Fruit fly (Drosophila melanogaster) whole organism, pupa: Measurements from ENCODE around the gene CG16711.
A peak's percentile ranks its signal among the peaks of the same experiment; 100 is the strongest.

Source experiments
- CG10348 ChIP-seq: fragments of 200-800 bp; sonication (Bioruptor generic); IDR thresholded peaks from 2 replicates; pipeline ENCODE4 v1.3.6; 2022; ENCODE audit warnings: missing biosample characterization, missing genetic modification characterization
- CG12605 ChIP-seq: fragments of 200-800 bp; sonication (Bioruptor generic); IDR thresholded peaks from 2 replicates; pipeline ENCODE4 v1.3.6; 2022; ENCODE audit warnings: missing biosample characterization, missing genetic modification characterization
- CG13204 ChIP-seq: fragments of 200-800 bp; sonication (Bioruptor generic); optimal IDR thresholded peaks from 2 replicates; lab custom pipeline; 2018; ENCODE audit warnings: missing biosample characterization, mild to moderate bottlenecking, missing genetic modification characterization, moderate library complexity
- CG14655 ChIP-seq: fragments of 200-800 bp; sonication (Bioruptor generic); optimal IDR thresholded peaks from 3 replicates; lab custom pipeline; 2017; ENCODE audit warnings: mild to moderate bottlenecking, missing biosample characterization, missing genetic modification reagents, missing genetic modification characterization
- CG15710 ChIP-seq: fragments of 200-800 bp; sonication (Bioruptor generic); optimal IDR thresholded peaks from 2 replicates; lab custom pipeline; 2018; ENCODE audit warnings: missing biosample characterization, mild to moderate bottlenecking, missing genetic modification characterization, moderate library complexity
- CG17806 ChIP-seq: fragments of 200-800 bp; sonication (Bioruptor generic); optimal IDR thresholded peaks from 2 replicates; lab custom pipeline; 2018; ENCODE audit warnings: missing biosample characterization, mild to moderate bottlenecking, missing genetic modification characterization, moderate library complexity
- CG32121 ChIP-seq: fragments of 200-800 bp; sonication (Bioruptor generic); IDR thresholded peaks from 2 replicates; pipeline ENCODE4 v1.3.6; 2022; ENCODE audit warnings: missing biosample characterization, missing genetic modification characterization
- CG34367 ChIP-seq: fragments of 200-800 bp; sonication (Bioruptor generic); optimal IDR thresholded peaks from 2 replicates; lab custom pipeline; 2018; ENCODE audit warnings: missing biosample characterization, mild to moderate bottlenecking, missing genetic modification characterization
- CG4496 ChIP-seq: fragments of 200-800 bp; sonication (Bioruptor generic); IDR thresholded peaks from 3 replicates; pipeline ENCODE4 v1.3.6; 2022; ENCODE audit warnings: missing biosample characterization, missing genetic modification characterization
- CG8159 ChIP-seq: fragments of 200-800 bp; sonication (Bioruptor generic); optimal IDR thresholded peaks from 3 replicates; lab custom pipeline; 2018; ENCODE audit warnings: missing biosample characterization, mild to moderate bottlenecking, missing genetic modification characterization, moderate library complexity
- CG8301 ChIP-seq: fragments of 200-800 bp; sonication (Bioruptor generic); optimal IDR thresholded peaks from 2 replicates; lab custom pipeline; 2018; ENCODE audit warnings: missing biosample characterization, mild to moderate bottlenecking, missing genetic modification characterization
- CG9948 ChIP-seq: fragments of 200-800 bp; sonication (Bioruptor generic); optimal IDR thresholded peaks from 2 replicates; lab custom pipeline; 2018; ENCODE audit warnings: missing biosample characterization, mild to moderate bottlenecking, missing genetic modification characterization, moderate library complexity
- D1 ChIP-seq: fragments of 200-800 bp; sonication (Bioruptor generic); optimal IDR thresholded peaks from 2 replicates; lab custom pipeline; 2018; ENCODE audit warnings: missing biosample characterization, mild to moderate bottlenecking, missing genetic modification characterization, moderate library complexity
- EcR ChIP-seq: fragments of 200-800 bp; sonication (Bioruptor generic); optimal IDR thresholded peaks from 3 replicates; lab custom pipeline; 2019; ENCODE audit warnings: missing biosample characterization, missing genetic modification characterization, mild to moderate bottlenecking, moderate library complexity, missing genetic modification reagents
- Ets98B ChIP-seq: fragments of 200-800 bp; sonication (Bioruptor generic); IDR thresholded peaks from 2 replicates; pipeline ENCODE4 v1.3.6; 2022; ENCODE audit warnings: missing biosample characterization, missing genetic modification characterization
- Pif1A ChIP-seq: fragments of 200-800 bp; sonication (Bioruptor generic); optimal IDR thresholded peaks from 3 replicates; lab custom pipeline; 2016; ENCODE audit warnings: missing biosample characterization, missing genetic modification characterization
- Pif1B ChIP-seq: fragments of 200-800 bp; sonication (Bioruptor generic); optimal IDR thresholded peaks from 3 replicates; lab custom pipeline; 2016; ENCODE audit warnings: missing biosample characterization, missing genetic modification characterization
- Snoo ChIP-seq: fragments of 200-800 bp; sonication (Bioruptor generic); optimal IDR thresholded peaks from 3 replicates; lab custom pipeline; 2017; ENCODE audit warnings: missing biosample characterization, mild to moderate bottlenecking, missing genetic modification characterization, inconsistent platforms
- fd96Ca ChIP-seq: fragments of 200-800 bp; sonication (Bioruptor generic); IDR thresholded peaks from 3 replicates; pipeline ENCODE4 v1.3.6; 2022; ENCODE audit warnings: missing biosample characterization, missing genetic modification characterization
- gl ChIP-seq: fragments of 200-800 bp; sonication (Bioruptor generic); optimal IDR thresholded peaks from 2 replicates; lab custom pipeline; 2018; ENCODE audit warnings: missing biosample characterization, mild to moderate bottlenecking, missing genetic modification characterization
- rn ChIP-seq: fragments of 200-800 bp; sonication (Bioruptor generic); IDR thresholded peaks from 2 replicates; pipeline ENCODE4 v1.3.6; 2022; ENCODE audit warnings: missing biosample characterization, missing genetic modification characterization

CG16711 gene

dm6 chr3L:9693552-9694133 lies 10.5 kb upstream of the CG16711 start:
- TF ChIP-seq CG32121 (GFP tag; lab: Robert Waterston, UW) (peak; percentile 27; the same call in 1 of the 2 replicates), CG17806 (no peak), CG9948 (tag; lab: Kevin White, UChicago) (no peak), CG4496 (GFP tag; lab: Robert Waterston, UW) (peak; percentile 63; the same call in 1 of the 3 replicates), Ets98B (no peak; the same call in 1 of the 2 replicates), CG8301 (tag; lab: Kevin White, UChicago) (no peak)

dm6 chr3L:9694169-9694866 lies 9.8 kb upstream of the CG16711 start:
- TF ChIP-seq CG8301 (tag; lab: Kevin White, UChicago), result no peak
- no peak for TF ChIP-seq EcR (GFP tag; lab: Kevin White, UChicago)
- TF ChIP-seq Pif1A (GFP tag; lab: Kevin White, UChicago), result no peak
- no peak for TF ChIP-seq CG15710 (tag; lab: Kevin White, UChicago)
- no peak for TF ChIP-seq Snoo (tag; lab: Kevin White, UChicago)
- TF ChIP-seq CG4496 (GFP tag; lab: Robert Waterston, UW), result peak; percentile 48; the same call in 1 of the 3 replicates
- TF ChIP-seq fd96Ca, result no peak
- no peak for TF ChIP-seq CG9948 (tag; lab: Kevin White, UChicago)
- peak; percentile 40; the same call in 1 of the 2 replicates for TF ChIP-seq CG12605 (GFP tag; lab: Robert Waterston, UW)
- no peak for TF ChIP-seq gl (tag; lab: Kevin White, UChicago)
- TF ChIP-seq CG32121 (GFP tag; lab: Robert Waterston, UW), result no peak
- TF ChIP-seq Ets98B, result peak; percentile 27; the same call in 1 of the 2 replicates

dm6 chr3L:9694867-9695236 lies 9.3 kb upstream of the CG16711 start:
- TF ChIP-seq CG13204 (GFP tag; lab: Kevin White, UChicago) (no peak), CG17806 (no peak), Ets98B (no peak), D1 (tag; lab: Kevin White, UChicago) (no peak), Pif1B (GFP tag; lab: Kevin White, UChicago) (no peak), rn (GFP tag; lab: Robert Waterston, UW) (no peak), CG14655 (no peak), CG4496 (GFP tag; lab: Robert Waterston, UW) (no peak), Snoo (tag; lab: Kevin White, UChicago) (no peak), CG8159 (tag; lab: Kevin White, UChicago) (no peak), Pif1A (GFP tag; lab: Kevin White, UChicago) (no peak)
- TF ChIP-seq, all 21 proteins: peak for 0

- TF ChIP-seq rn (GFP tag; lab: Robert Waterston, UW), result no peak
- TF ChIP-seq CG13204 (GFP tag; lab: Kevin White, UChicago), result no peak
- TF ChIP-seq CG32121 (GFP tag; lab: Robert Waterston, UW), result no peak
- TF ChIP-seq CG8159 (tag; lab: Kevin White, UChicago), result no peak
- no peak for TF ChIP-seq CG9948 (tag; lab: Kevin White, UChicago)
- TF ChIP-seq gl (tag; lab: Kevin White, UChicago), result no peak
- no peak for TF ChIP-seq Ets98B
- TF ChIP-seq CG4496 (GFP tag; lab: Robert Waterston, UW), result no peak
- TF ChIP-seq fd96Ca, result no peak
- no peak for TF ChIP-seq D1 (tag; lab: Kevin White, UChicago)
- TF ChIP-seq Pif1A (GFP tag; lab: Kevin White, UChicago), result no peak
- no peak for TF ChIP-seq CG17806
- no peak for TF ChIP-seq CG12605 (GFP tag; lab: Robert Waterston, UW)
- no peak for TF ChIP-seq CG14655
- TF ChIP-seq, all 21 proteins: peak for 0
These were observed 8.9 kb upstream of the CG16711 start for dm6 chr3L:9695242-9695641.

- TF ChIP-seq CG15710 (tag; lab: Kevin White, UChicago) (peak; percentile 36), CG32121 (GFP tag; lab: Robert Waterston, UW) (peak; percentile 31; the same call in 1 of the 2 replicates), CG8301 (tag; lab: Kevin White, UChicago) (peak; percentile 37), CG17806 (peak; percentile 42), rn (GFP tag; lab: Robert Waterston, UW) (no peak), EcR (GFP tag; lab: Kevin White, UChicago) (no peak), Snoo (tag; lab: Kevin White, UChicago) (peak; percentile 15), CG8159 (tag; lab: Kevin White, UChicago) (peak; percentile 0), CG4496 (GFP tag; lab: Robert Waterston, UW) (0 out of 3 replicates have a peak, but pooled peaks have one; percentile 30), CG12605 (GFP tag; lab: Robert Waterston, UW) (no peak), CG34367 (tag; lab: Kevin White, UChicago) (peak; percentile 47), CG14655 (peak; percentile 5), CG10348 (GFP tag; lab: Robert Waterston, UW) (no peak), CG9948 (tag; lab: Kevin White, UChicago) (peak; percentile 21), D1 (tag; lab: Kevin White, UChicago) (peak; percentile 19), Ets98B (0 out of 2 replicates have a peak, but pooled peaks have one; percentile 34)
These were observed 8.5 kb upstream of the CG16711 start for dm6 chr3L:9695647-9696046.
